Worm (Caenorhabditis elegans) whole organism, L3 larva: Measurements from ENCODE around the gene T21E8.7.

Experiments
- R02D3.7 ChIP-seq: fragments of 150-350 bp; optimal IDR thresholded peaks from 2 replicates; lab custom pipeline; 2014; ENCODE audit warnings: missing biosample characterization, missing genetic modification characterization
- ZK546.5 ChIP-seq: sonication (generic microtip); optimal IDR thresholded peaks from 2 replicates; lab custom pipeline; 2017; ENCODE audit warnings: missing biosample characterization, missing genetic modification characterization
- aly-2 ChIP-seq: fragments of 150-350 bp; optimal IDR thresholded peaks from 2 replicates; lab custom pipeline; 2014; ENCODE audit warnings: missing biosample characterization, missing genetic modification characterization
- ceh-16 ChIP-seq: sonication (generic microtip); optimal IDR thresholded peaks from 2 replicates; lab custom pipeline; 2017; ENCODE audit warnings: missing biosample characterization, missing genetic modification characterization
- ceh-28 ChIP-seq: fragments of 150-350 bp; optimal IDR thresholded peaks from 2 replicates; lab custom pipeline; 2014; ENCODE audit warnings: missing biosample characterization, missing genetic modification reagents, missing genetic modification characterization
- ceh-82 ChIP-seq: fragments of 150-350 bp; optimal IDR thresholded peaks from 2 replicates; lab custom pipeline; 2014; ENCODE audit warnings: missing biosample characterization, missing genetic modification characterization
- ceh-9 ChIP-seq: sonication (generic microtip); optimal IDR thresholded peaks from 2 replicates; lab custom pipeline; 2018; ENCODE audit warnings: missing biosample characterization, missing genetic modification characterization
- egl-27 ChIP-seq: sonication (generic microtip); optimal IDR thresholded peaks from 4 replicates; lab custom pipeline; 2017; ENCODE audit warnings: missing biosample characterization, missing genetic modification reagents, missing genetic modification characterization
- egl-5 ChIP-seq: fragments of 150-350 bp; optimal IDR thresholded peaks from 2 replicates; lab custom pipeline; 2017; ENCODE audit warnings: missing biosample characterization, missing genetic modification reagents, missing genetic modification characterization, inconsistent platforms
- elt-1 ChIP-seq: fragments of 150-350 bp; optimal IDR thresholded peaks from 2 replicates; lab custom pipeline; 2014; ENCODE audit warnings: missing biosample characterization, missing genetic modification characterization
- elt-2 ChIP-seq: sonication (generic microtip); optimal IDR thresholded peaks from 2 replicates; lab custom pipeline; 2016; ENCODE audit warnings: missing genetic modification reagents, mild to moderate bottlenecking, missing genetic modification characterization, missing compliant biosample characterization
- elt-3 ChIP-seq, 3 experiments: fragments of 150-350 bp in 1 of 3; sonication (generic microtip) in 2 of 3; optimal IDR thresholded peaks; 2 replicates in 2 of 3; 4 replicates in 1 of 3; lab custom pipeline; 2014 to 2017; ENCODE audit warnings: missing biosample characterization in 3 of 3, missing genetic modification characterization in 3 of 3
- eor-1 ChIP-seq, 2 experiments: fragments of 150-350 bp; optimal IDR thresholded peaks; 2 replicates each; lab custom pipeline; 2014 to 2018; ENCODE audit warnings: missing biosample characterization in 2 of 2, missing genetic modification characterization in 2 of 2
- fkh-10 ChIP-seq: sonication (generic microtip); optimal IDR thresholded peaks from 2 replicates; lab custom pipeline; 2017; ENCODE audit warnings: missing biosample characterization, missing genetic modification reagents, missing genetic modification characterization
- fkh-2 ChIP-seq: fragments of 150-350 bp; optimal IDR thresholded peaks from 2 replicates; lab custom pipeline; 2014; ENCODE audit warnings: missing biosample characterization, missing genetic modification reagents, missing genetic modification characterization
- jun-1 ChIP-seq: fragments of 150-350 bp; optimal IDR thresholded peaks from 2 replicates; lab custom pipeline; 2014; ENCODE audit warnings: missing biosample characterization, missing genetic modification reagents, missing genetic modification characterization
- lin-15B ChIP-seq: fragments of 150-350 bp; optimal IDR thresholded peaks from 2 replicates; lab custom pipeline; 2014; ENCODE audit warnings: missing biosample characterization, missing genetic modification characterization
- lin-39 ChIP-seq: fragments of 150-350 bp; optimal IDR thresholded peaks from 2 replicates; lab custom pipeline; 2018; ENCODE audit warnings: missing biosample characterization, missing genetic modification reagents, missing genetic modification characterization
- mdl-1 ChIP-seq: fragments of 150-350 bp; optimal IDR thresholded peaks from 2 replicates; lab custom pipeline; 2014; ENCODE audit warnings: missing biosample characterization, missing genetic modification characterization
- mml-1 ChIP-seq: fragments of 150-350 bp; sonication (generic microtip); optimal IDR thresholded peaks from 3 replicates; lab custom pipeline; 2014; ENCODE audit warnings: missing biosample characterization, missing genetic modification characterization
- nfya-1 ChIP-seq: sonication (generic microtip); optimal IDR thresholded peaks from 2 replicates; lab custom pipeline; 2017; ENCODE audit warnings: missing genetic modification characterization, mild to moderate bottlenecking, missing compliant biosample characterization, antibody characterized with exemption, moderate library complexity; ENCODE audit not compliant: insufficient read depth
- nhr-11 ChIP-seq: fragments of 150-350 bp; optimal IDR thresholded peaks from 2 replicates; lab custom pipeline; 2014; ENCODE audit warnings: missing biosample characterization, missing genetic modification characterization
- nhr-12 ChIP-seq: fragments of 150-350 bp; optimal IDR thresholded peaks from 2 replicates; lab custom pipeline; 2014; ENCODE audit warnings: missing biosample characterization, missing genetic modification characterization
- nhr-23 ChIP-seq: fragments of 150-350 bp; optimal IDR thresholded peaks from 2 replicates; lab custom pipeline; 2014; ENCODE audit warnings: missing biosample characterization, missing genetic modification reagents, missing genetic modification characterization
- nhr-237 ChIP-seq: fragments of 150-350 bp; optimal IDR thresholded peaks from 2 replicates; lab custom pipeline; 2014; ENCODE audit warnings: missing biosample characterization, missing genetic modification characterization
- nhr-25 ChIP-seq: sonication (generic microtip); optimal IDR thresholded peaks from 2 replicates; lab custom pipeline; 2017; ENCODE audit warnings: missing biosample characterization, missing genetic modification characterization
- nhr-28 ChIP-seq: fragments of 150-350 bp; optimal IDR thresholded peaks from 2 replicates; lab custom pipeline; 2014; ENCODE audit warnings: missing biosample characterization, missing genetic modification characterization
- nhr-43 ChIP-seq: sonication (generic microtip); optimal IDR thresholded peaks from 2 replicates; lab custom pipeline; 2016; ENCODE audit warnings: mild to moderate bottlenecking, missing genetic modification characterization, missing compliant biosample characterization; ENCODE audit not compliant: poor library complexity, severe bottlenecking
- nhr-67 ChIP-seq: fragments of 150-350 bp; optimal IDR thresholded peaks from 2 replicates; lab custom pipeline; 2014; ENCODE audit warnings: missing biosample characterization, missing genetic modification characterization
- nhr-76 ChIP-seq: fragments of 150-350 bp; sonication (generic microtip); optimal IDR thresholded peaks from 5 replicates; lab custom pipeline; 2014; ENCODE audit warnings: missing biosample characterization, missing genetic modification characterization
- nhr-77 ChIP-seq: fragments of 150-350 bp; optimal IDR thresholded peaks from 2 replicates; lab custom pipeline; 2014; ENCODE audit warnings: missing biosample characterization, missing genetic modification characterization
- pha-4 ChIP-seq: fragments of 150-350 bp; optimal IDR thresholded peaks from 2 replicates; lab custom pipeline; 2014; ENCODE audit warnings: missing biosample characterization, missing genetic modification reagents, missing genetic modification characterization
- pqm-1 ChIP-seq: fragments of 150-350 bp; optimal IDR thresholded peaks from 2 replicates; lab custom pipeline; 2017; ENCODE audit warnings: missing biosample characterization, missing genetic modification characterization, inconsistent platforms
- sea-2 ChIP-seq: fragments of 150-350 bp; sonication (generic microtip); optimal IDR thresholded peaks from 4 replicates; lab custom pipeline; 2014; ENCODE audit warnings: missing biosample characterization, missing genetic modification reagents, missing genetic modification characterization
- unc-39 ChIP-seq: sonication (generic microtip); optimal IDR thresholded peaks from 4 replicates; lab custom pipeline; 2017; ENCODE audit warnings: missing biosample characterization, missing genetic modification characterization
- unc-62 ChIP-seq: fragments of 150-350 bp; sonication (generic microtip); optimal IDR thresholded peaks from 4 replicates; lab custom pipeline; 2014; ENCODE audit warnings: missing biosample characterization, missing genetic modification reagents, missing genetic modification characterization
- zag-1 ChIP-seq: fragments of 150-350 bp; optimal IDR thresholded peaks from 2 replicates; lab custom pipeline; 2014; ENCODE audit warnings: missing biosample characterization, missing genetic modification characterization
- ztf-11 ChIP-seq: fragments of 150-350 bp; optimal IDR thresholded peaks from 2 replicates; lab custom pipeline; 2014; ENCODE audit warnings: missing biosample characterization, missing genetic modification characterization

The T21E8.7 gene

DNA sequence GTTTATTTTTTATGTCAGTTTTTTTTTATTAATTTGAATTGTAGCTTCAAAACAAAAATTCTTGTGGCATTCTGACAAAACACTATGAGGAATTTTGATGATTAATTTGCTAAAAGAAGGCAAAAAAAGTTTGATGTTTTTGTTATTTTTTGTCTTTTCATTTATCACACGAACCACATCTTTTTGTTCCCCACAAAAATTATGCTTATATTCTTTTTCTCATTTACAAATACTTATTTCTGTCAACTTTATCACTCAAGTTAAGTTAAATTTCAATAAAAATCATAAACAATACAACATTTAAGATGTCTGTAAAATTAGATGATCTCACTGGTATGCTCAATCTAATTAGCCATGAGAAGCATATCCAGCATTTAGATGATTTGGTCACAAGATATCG lies 4.9 kb downstream of the T21E8.7 start, which contains the start of gene F47B10.6:
TSS of gene F47B10.6 (plus strand) at position 301 of the 400 bp plus-strand sequence.
- TF ChIP-seq nhr-67 (tag; lab: Kevin White, UChicago), result no peak
- no peak for TF ChIP-seq elt-3 (tag; optimal IDR thresholded peaks at IDR 0.05; lab: Kevin White, UChicago)
- no peak for TF ChIP-seq elt-2 (tag; lab: Kevin White, UChicago)
- TF ChIP-seq eor-1 (tag; optimal IDR thresholded peaks at IDR 0.05; lab: Kevin White, UChicago), result no peak
- TF ChIP-seq nhr-11 (tag; lab: Kevin White, UChicago), result no peak
- no peak for TF ChIP-seq elt-1 (tag; lab: Kevin White, UChicago)
- no peak for TF ChIP-seq fkh-10 (GFP tag; lab: Kevin White, UChicago)
- TF ChIP-seq nhr-76 (tag; lab: Kevin White, UChicago), result no peak
- no peak for TF ChIP-seq nfya-1 (tag; lab: Kevin White, UChicago)

DNA sequence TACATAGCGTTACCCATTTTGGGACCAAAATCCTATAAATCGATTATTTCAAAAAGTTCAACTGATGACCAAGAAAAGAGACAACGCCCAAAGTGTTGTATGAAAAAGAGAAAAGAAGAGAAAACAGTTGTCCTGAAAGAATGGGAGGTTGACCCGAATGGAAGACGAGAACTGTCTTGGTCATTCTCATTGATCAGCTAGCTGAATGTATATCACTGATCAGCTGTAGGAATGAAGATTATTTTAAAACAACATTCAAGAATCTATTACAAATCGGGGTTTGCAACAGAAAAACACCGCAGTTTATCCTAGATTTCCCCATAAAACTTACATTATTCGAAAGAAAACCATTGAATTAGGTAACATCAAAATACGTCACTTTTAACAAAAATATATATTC lies 7.2 kb downstream of the T21E8.7 start, which contains the start of gene F47B10.5:
TSS of gene F47B10.5 (minus strand) at position 101 of the 400 bp plus-strand sequence.
- TF ChIP-seq lin-39 (tag; lab: Kevin White, UChicago), result no peak
- TF ChIP-seq nhr-23, result no peak
- TF ChIP-seq ceh-9 (tag; lab: Kevin White, UChicago), result no peak
- no peak for TF ChIP-seq zag-1
- no peak for TF ChIP-seq nhr-237 (tag; lab: Kevin White, UChicago)
- TF ChIP-seq jun-1 (tag; lab: Kevin White, UChicago), result no peak
- TF ChIP-seq nhr-76 (tag; lab: Kevin White, UChicago), result no peak
- TF ChIP-seq egl-27 (tag; lab: Kevin White, UChicago), result no peak
- no peak for TF ChIP-seq pha-4 (tag; lab: Kevin White, UChicago)

DNA sequence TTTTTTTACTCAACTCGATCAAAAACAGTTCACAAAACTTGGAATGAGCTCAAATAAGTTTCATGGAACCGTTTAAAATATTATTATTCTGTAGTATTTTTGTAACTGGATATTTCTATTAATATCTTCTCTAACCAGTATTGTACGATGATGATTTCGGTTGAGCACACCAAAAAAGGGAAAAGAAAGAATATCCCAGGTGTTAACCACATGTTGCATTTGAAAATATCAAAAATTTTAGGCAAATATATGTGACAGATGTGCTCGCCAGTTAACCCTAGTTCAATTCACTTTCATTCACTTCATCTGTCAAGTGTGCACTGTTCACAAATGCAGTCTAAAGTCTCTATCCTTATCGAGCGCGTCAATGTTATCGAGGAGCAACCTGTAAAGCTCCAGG lies 7.7 kb downstream of the T21E8.7 start, which contains the start of gene F47B10.4:
TSS of gene F47B10.4 (plus strand) at position 301 of the 400 bp plus-strand sequence.
- TF ChIP-seq nhr-23 (no peak), lin-15B (no peak), egl-27 (tag; lab: Kevin White, UChicago) (no peak), fkh-2 (no peak), elt-1 (tag; lab: Kevin White, UChicago) (no peak), nfya-1 (tag; lab: Kevin White, UChicago) (no peak), pha-4 (tag; lab: Kevin White, UChicago) (no peak), mdl-1 (tag; lab: Kevin White, UChicago) (no peak), ceh-82 (tag; lab: Kevin White, UChicago) (no peak), aly-2 (tag; lab: Kevin White, UChicago) (no peak), eor-1 (tag; optimal IDR thresholded peaks at IDR 0.05; lab: Kevin White, UChicago) (no peak), pqm-1 (no peak), sea-2 (GFP tag; lab: Kevin White, UChicago) (no peak), mml-1 (tag; lab: Kevin White, UChicago) (no peak), nhr-25 (tag; lab: Kevin White, UChicago) (no peak)

DNA sequence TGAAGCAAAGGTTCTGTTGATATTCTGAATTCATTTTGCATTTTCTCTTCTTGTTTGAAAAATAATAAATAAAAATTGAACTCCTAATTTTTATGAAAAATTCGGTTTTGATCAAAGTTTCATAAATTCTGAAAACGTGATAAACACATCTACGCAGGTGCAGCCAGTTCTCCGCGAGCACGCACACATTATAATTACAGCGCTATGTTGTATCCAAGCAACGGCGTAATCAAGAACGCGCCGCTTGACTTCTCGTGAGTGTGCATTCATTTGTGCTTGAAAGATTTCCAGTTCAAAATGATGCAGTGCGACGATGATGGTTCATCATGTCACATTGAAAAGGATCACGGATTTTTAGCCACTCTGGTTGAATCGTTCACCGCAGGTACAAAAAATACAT lies 8.6 kb downstream of the T21E8.7 start, which contains the start of gene F47B10.3:
TSS of gene F47B10.3 (plus strand) at position 301 of the 400 bp plus-strand sequence.
- no peak for TF ChIP-seq elt-1 (tag; lab: Kevin White, UChicago)
- no peak for TF ChIP-seq fkh-10 (GFP tag; lab: Kevin White, UChicago)
- TF ChIP-seq egl-27 (tag; lab: Kevin White, UChicago), result no peak
- no peak for TF ChIP-seq ceh-16
- no peak for TF ChIP-seq jun-1 (tag; lab: Kevin White, UChicago)
- TF ChIP-seq ceh-9 (tag; lab: Kevin White, UChicago), result no peak
- no peak for TF ChIP-seq nhr-77 (tag; lab: Kevin White, UChicago)
- no peak for TF ChIP-seq fkh-2
- no peak for TF ChIP-seq ZK546.5
- TF ChIP-seq, all 47 proteins: peak for 0

DNA sequence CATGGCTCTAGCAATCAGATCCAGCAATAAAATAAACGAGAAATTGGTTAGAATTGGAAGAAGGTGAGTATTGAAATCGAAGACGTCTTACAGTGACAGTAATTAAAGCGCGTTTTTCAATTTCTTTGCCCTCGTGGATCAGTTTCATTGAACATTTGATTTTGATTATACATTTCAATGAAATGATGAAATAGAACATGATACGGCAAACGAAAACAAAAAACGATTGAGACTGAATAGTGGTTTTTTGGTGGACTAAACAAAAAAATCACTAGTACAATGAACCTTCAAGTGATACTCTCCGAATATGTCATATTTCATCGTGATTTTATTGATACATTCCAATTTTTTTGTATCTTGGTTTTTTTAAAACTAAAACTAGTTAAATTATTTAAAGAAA lies 13.2 kb downstream of the T21E8.7 start, which contains the start of gene haly-1:
TSS of gene haly-1 (minus strand) at position 101 of the 400 bp plus-strand sequence.
- TF ChIP-seq R02D3.7 (tag; lab: Kevin White, UChicago), result no peak
- no peak for TF ChIP-seq zag-1
- no peak for TF ChIP-seq unc-62 (GFP tag; lab: Kevin White, UChicago)
- TF ChIP-seq nhr-43 (tag; lab: Kevin White, UChicago), result no peak
- no peak for TF ChIP-seq unc-39 (tag; lab: Kevin White, UChicago)
- no peak for TF ChIP-seq ztf-11 (tag; lab: Kevin White, UChicago)
- no peak for TF ChIP-seq eor-1 (tag; optimal IDR thresholded peaks at IDR 0.05; lab: Kevin White, UChicago)
- no peak for TF ChIP-seq ZK546.5
- no peak for TF ChIP-seq nhr-25 (tag; lab: Kevin White, UChicago)
- TF ChIP-seq ceh-28 (tag; lab: Kevin White, UChicago), result no peak
- TF ChIP-seq egl-5 (tag; lab: Kevin White, UChicago), result no peak
- no peak for TF ChIP-seq elt-1 (tag; lab: Kevin White, UChicago)
- no peak for TF ChIP-seq nfya-1 (tag; lab: Kevin White, UChicago)
- TF ChIP-seq elt-3 (tag; optimal IDR thresholded peaks at IDR 0.05; lab: Kevin White, UChicago), result no peak
- no peak for TF ChIP-seq pqm-1
- no peak for TF ChIP-seq nhr-12
- TF ChIP-seq ceh-82 (tag; lab: Kevin White, UChicago), result no peak
- TF ChIP-seq nhr-28 (tag; lab: Kevin White, UChicago), result no peak
- no peak for TF ChIP-seq lin-39 (tag; lab: Kevin White, UChicago)
- TF ChIP-seq nhr-237 (tag; lab: Kevin White, UChicago), result no peak
